Worm (Caenorhabditis elegans): ENCODE results near the gene T13C5.10.

DNA sequence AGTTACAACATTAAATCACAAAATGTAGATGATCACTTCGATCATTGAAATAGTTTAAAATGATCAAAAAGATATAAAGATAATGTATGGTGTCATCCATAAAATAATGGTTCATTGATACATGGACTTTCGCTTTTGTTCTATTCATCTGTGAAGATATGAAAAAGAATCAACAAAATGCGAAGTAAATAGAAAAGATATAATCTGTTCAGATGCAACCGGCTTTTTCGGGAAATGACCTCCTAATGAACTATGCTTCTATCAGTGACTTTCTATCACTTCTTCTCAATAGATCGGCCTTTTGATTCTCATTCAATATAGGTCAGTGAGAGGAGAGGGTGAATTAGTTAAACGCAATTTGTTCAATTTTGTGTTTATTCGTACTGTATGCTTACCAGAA lies 9.0 kb upstream of the T13C5.10 start:
- TF ChIP-seq lir-1 (GFP tag; conservative IDR thresholded peaks at IDR 0.05), result no peak
- TF ChIP-seq ama-1 (optimal IDR thresholded peaks at IDR 0.05), result no peak
- no peak for TF ChIP-seq ama-1 (GFP tag; optimal IDR thresholded peaks at IDR 0.05)
- TF ChIP-seq xnd-1 (tag; optimal IDR thresholded peaks at IDR 0.05), result no peak
- TF ChIP-seq attf-5 (GFP tag; optimal IDR thresholded peaks at IDR 0.05), result no peak
- no peak for TF ChIP-seq madf-6 (GFP tag; IDR thresholded peaks at IDR 0.05)
- no peak for TF ChIP-seq tbp1 (GFP tag; optimal IDR thresholded peaks at IDR 0.05)
- TF ChIP-seq dpff-1 (tag; optimal IDR thresholded peaks at IDR 0.05), result no peak
- TF ChIP-seq unc-130 (GFP tag; optimal IDR thresholded peaks at IDR 0.05), result no peak
- no peak for TF ChIP-seq him-1 (tag; optimal IDR thresholded peaks at IDR 0.05)
- TF ChIP-seq let-607 (tag; optimal IDR thresholded peaks at IDR 0.05), result no peak

Data from whole organism, young adult.